Fruit fly (Drosophila melanogaster): ENCODE data around the gene CG46339.

dm6 chr3R:26947296-26947880, 31.8 kb downstream of the CG46339 start, which contains the start of gene Spag1:
- TF ChIP-seq br (optimal IDR thresholded peaks at IDR 0.05): no peak
- no peak for TF ChIP-seq CG14965 (GFP tag; optimal IDR thresholded peaks at IDR 0.05; ENCODE audit: borderline replicate concordance)
- peak; percentile 85 for TF ChIP-seq CG34376 (GFP tag; optimal IDR thresholded peaks at IDR 0.05)
- TF ChIP-seq D19B (GFP tag; optimal IDR thresholded peaks at IDR 0.05): no peak
- TF ChIP-seq Taf1 (GFP tag; IDR thresholded peaks at IDR 0.05): no peak
- TF ChIP-seq cato (GFP tag; optimal IDR thresholded peaks at IDR 0.05; ENCODE audit: borderline replicate concordance): no peak
- no peak for TF ChIP-seq Lhr (GFP tag; optimal IDR thresholded peaks at IDR 0.05)
